Worm (Caenorhabditis elegans): ENCODE data around the gene T13F3.8.
A peak's percentile ranks its signal among the peaks of the same experiment; 100 is the strongest.

The T13F3.8 gene

DNA sequence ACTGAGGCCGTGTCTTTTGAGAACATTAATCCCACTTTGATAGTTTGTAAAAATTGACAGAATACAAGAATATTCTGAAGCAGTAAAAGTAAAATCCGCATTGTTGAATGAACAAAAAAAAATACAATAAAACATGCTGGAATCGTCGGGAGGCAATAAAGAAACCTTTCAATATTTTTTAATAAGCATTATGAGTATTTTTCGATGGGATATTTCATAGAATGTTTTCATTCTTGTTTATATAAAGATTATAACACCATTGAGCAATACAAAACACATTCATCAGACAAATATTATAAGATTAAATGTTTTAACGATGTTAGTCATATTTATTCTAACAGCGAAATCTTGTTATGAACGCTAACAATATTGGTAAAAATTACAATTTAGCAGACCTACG lies 15.9 kb upstream of the T13F3.8 start, which contains the start of gene gcy-20:
gcy-20 (minus strand) TSS at position 101 of the 400 bp plus-strand sequence.
- TF ChIP-seq lin-38 (GFP tag; IDR thresholded peaks at IDR 0.05): no peak
- TF ChIP-seq hmg-1.1 (GFP tag; IDR thresholded peaks at IDR 0.05): no peak
- TF ChIP-seq mxl-2 (GFP tag; conservative IDR thresholded peaks at IDR 0.05): no peak

DNA sequence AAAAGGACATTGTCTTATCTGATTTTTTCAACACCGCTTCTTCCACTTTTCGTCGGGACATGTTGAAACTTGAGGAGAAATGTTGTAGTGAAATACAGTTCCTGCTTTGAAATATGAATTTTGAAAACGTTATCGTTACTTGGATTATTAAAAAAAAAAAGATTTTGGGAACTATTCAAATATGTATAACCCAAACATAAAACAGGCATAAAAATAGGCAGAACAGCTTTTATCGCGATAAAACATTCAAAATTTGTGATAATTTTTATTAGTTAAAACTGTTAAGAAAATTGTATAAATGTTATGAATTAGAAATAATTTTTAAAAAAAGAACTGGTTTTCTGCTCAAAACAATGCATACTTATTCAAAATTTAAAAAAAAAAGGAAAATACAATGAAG lies 13.2 kb upstream of the T13F3.8 start, which contains the start of gene bgnt-1.3:
bgnt-1.3 (minus strand) TSS at position 101 of the 400 bp plus-strand sequence.
- TF ChIP-seq mdl-1 (tag; optimal IDR thresholded peaks at IDR 0.05) (no peak), hlh-30 (tag; optimal IDR thresholded peaks at IDR 0.05; ENCODE audit: insufficient read depth) (no peak), ceh-28 (tag; optimal IDR thresholded peaks at IDR 0.05) (no peak), madf-9 (GFP tag; conservative IDR thresholded peaks at IDR 0.05) (no peak), unc-62 (GFP tag; optimal IDR thresholded peaks at IDR 0.05 in 1 of 2) (no peak), unc-62 (tag; optimal IDR thresholded peaks at IDR 0.05) (no peak), F37D6.2 (tag; optimal IDR thresholded peaks at IDR 0.05) (no peak), F44E2.7 (GFP tag; IDR thresholded peaks at IDR 0.05) (no peak), daf-12 (tag; optimal IDR thresholded peaks at IDR 0.05) (no peak), snpc-1.2 (GFP tag; IDR thresholded peaks at IDR 0.05) (no peak), zip-11 (GFP tag; IDR thresholded peaks at IDR 0.05) (no peak), duxl-1 (tag; optimal IDR thresholded peaks at IDR 0.05; ENCODE audit: poor library complexity) (no peak), lin-15B (tag; optimal IDR thresholded peaks at IDR 0.05) (no peak), daf-16 (GFP tag; optimal IDR thresholded peaks at IDR 0.05) (no peak), daf-16 (tag; optimal IDR thresholded peaks at IDR 0.05) (no peak), hif-1 (tag; optimal IDR thresholded peaks at IDR 0.05) (no peak), lin-1 (GFP tag; IDR thresholded peaks at IDR 0.05) (no peak), snpc-4 (tag; optimal IDR thresholded peaks at IDR 0.05) (no peak), ces-1 (GFP tag; optimal IDR thresholded peaks at IDR 0.05) (no peak), spr-1 (tag; optimal IDR thresholded peaks at IDR 0.05) (no peak), tra-1 (GFP tag; IDR thresholded peaks at IDR 0.05) (no peak)

DNA sequence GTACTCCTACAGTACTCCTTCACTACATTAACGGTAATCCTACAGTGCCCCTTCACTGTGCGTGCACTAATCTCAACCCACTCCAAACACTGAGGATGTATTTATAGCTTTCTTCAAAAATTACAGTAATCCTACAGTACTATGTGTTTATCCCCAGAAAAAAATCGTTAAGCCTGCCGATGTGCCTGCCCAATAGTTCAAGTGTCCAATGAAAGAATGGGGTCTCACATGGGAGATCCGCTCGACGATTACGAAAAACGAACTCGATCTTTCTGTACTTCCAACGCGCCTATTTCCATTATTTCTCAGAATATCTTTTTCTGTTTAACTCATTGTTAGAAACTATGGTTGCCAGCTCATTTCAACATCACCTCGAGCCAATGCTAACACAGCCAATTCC lies 11.5 kb upstream of the T13F3.8 start, which contains the start of gene nhr-218:
nhr-218 (plus strand) TSS at position 301 of the 400 bp plus-strand sequence.
- TF ChIP-seq saeg-2 (GFP tag; IDR thresholded peaks at IDR 0.05) (no peak), aly-2 (tag; optimal IDR thresholded peaks at IDR 0.05) (no peak), vab-7 (GFP tag; IDR thresholded peaks at IDR 0.05) (no peak), unc-62 (GFP tag; optimal IDR thresholded peaks at IDR 0.05 in 1 of 2) (peak in 1 of 2 experiments; percentile 33), unc-62 (tag; optimal IDR thresholded peaks at IDR 0.05) (no peak), Y105C5A.15 (GFP tag; IDR thresholded peaks at IDR 0.05) (no peak), ceh-32 (tag; optimal IDR thresholded peaks at IDR 0.05; ENCODE audit: poor library complexity) (no peak)

DNA sequence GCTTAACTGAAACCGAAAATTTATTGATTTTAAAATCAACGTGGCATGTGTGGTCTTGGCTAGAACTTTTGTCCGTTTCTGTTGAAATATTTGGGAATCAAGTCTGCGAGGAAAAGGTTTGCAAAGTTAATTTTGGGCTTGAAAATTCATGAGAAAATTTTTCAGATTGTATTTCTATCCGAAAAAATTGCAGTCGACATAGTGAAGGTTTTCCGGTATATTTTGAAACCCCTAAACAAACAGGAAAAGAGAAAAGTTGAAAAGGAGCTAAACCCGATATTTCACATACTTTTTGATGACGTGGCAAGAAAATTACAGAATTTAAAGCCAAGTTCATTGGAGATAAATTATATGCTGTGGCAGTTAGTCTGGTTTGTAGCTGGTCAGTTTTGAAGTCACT lies 9.9 kb upstream of the T13F3.8 start, which contains the start of gene nhr-127:
nhr-127 (plus strand) TSS at position 301 of the 400 bp plus-strand sequence.
- TF ChIP-seq nhr-237 (tag; optimal IDR thresholded peaks at IDR 0.05): no peak
- no peak for TF ChIP-seq dmd-8 (GFP tag; IDR thresholded peaks at IDR 0.05)
- TF ChIP-seq Y105C5A.15 (GFP tag; IDR thresholded peaks at IDR 0.05): no peak

DNA sequence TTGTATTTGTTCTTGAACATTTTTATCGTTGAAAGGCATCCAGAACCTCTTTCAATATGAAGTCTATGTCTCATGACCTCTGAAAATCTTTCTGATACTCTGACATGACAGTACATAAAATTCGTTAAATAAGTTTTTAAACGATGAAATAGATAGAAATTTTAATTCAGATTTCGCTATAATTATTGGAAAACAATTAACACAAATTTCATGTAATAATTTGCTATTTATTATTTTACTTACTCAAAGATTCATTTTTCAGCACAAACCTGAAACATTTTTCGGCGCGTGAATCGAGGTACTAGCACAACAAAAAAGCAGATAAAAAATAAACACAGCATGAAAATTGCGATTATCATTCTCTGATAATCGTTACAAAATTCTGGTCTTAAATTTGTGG lies 3.1 kb upstream of the T13F3.8 start, which contains the start of gene T13F3.4:
T13F3.4 (minus strand) TSS at position 101 of the 400 bp plus-strand sequence.
- TF ChIP-seq dmd-6 (GFP tag; IDR thresholded peaks at IDR 0.05): no peak
- no peak for TF ChIP-seq mes-2 (tag; optimal IDR thresholded peaks at IDR 0.05; ENCODE audit: poor library complexity, severe bottlenecking)
- TF ChIP-seq ZK546.5 (tag; optimal IDR thresholded peaks at IDR 0.05): no peak
- TF ChIP-seq daf-19 (GFP tag; conservative IDR thresholded peaks at IDR 0.05): no peak
- no peak for TF ChIP-seq nhr-102 (tag; optimal IDR thresholded peaks at IDR 0.05)
- no peak for TF ChIP-seq pqm-1 (tag; optimal IDR thresholded peaks at IDR 0.05)
- TF ChIP-seq F26F4.8 (GFP tag; conservative IDR thresholded peaks at IDR 0.05): no peak
- TF ChIP-seq gei-8 (GFP tag; optimal IDR thresholded peaks at IDR 0.05): no peak
- TF ChIP-seq mdl-1 (tag; optimal IDR thresholded peaks at IDR 0.05): no peak
- no peak for TF ChIP-seq php-3 (GFP tag; IDR thresholded peaks at IDR 0.05)
- no peak for TF ChIP-seq lin-15B (tag; optimal IDR thresholded peaks at IDR 0.05)
- TF ChIP-seq daf-12 (tag; optimal IDR thresholded peaks at IDR 0.05): no peak
- no peak for TF ChIP-seq ceh-28 (tag; optimal IDR thresholded peaks at IDR 0.05)

All from whole organism, L4 larva.